Worm (Caenorhabditis elegans): ENCODE results near the gene srh-184.

- TF ChIP-seq tab-1 (GFP tag; IDR thresholded peaks at IDR 0.05) (no peak), med-1 (GFP tag; optimal IDR thresholded peaks at IDR 0.05; ENCODE audit: insufficient read depth) (no peak), ref-1 (GFP tag; conservative IDR thresholded peaks at IDR 0.05) (no peak), cog-1 (tag; optimal IDR thresholded peaks at IDR 0.05) (no peak), ztf-23 (GFP tag; IDR thresholded peaks at IDR 0.05) (no peak), T22C8.4 (GFP tag; IDR thresholded peaks at IDR 0.05) (no peak), ztf-29 (GFP tag; IDR thresholded peaks at IDR 0.05) (no peak), flt-1 (GFP tag; IDR thresholded peaks at IDR 0.05) (no peak)
These were observed 40.9 kb downstream of the srh-184 start for ce11 chrV:10757128-10757527.

Measured in whole organism, midembryonic.